Worm (Caenorhabditis elegans) whole organism, young adult: Measurements from ENCODE around the gene F35E8.10.

ENCODE experiments used
- C06A6.2 ChIP-seq: fragments of 200-800 bp; sonication (Bioruptor generic); conservative IDR thresholded peaks from 2 replicates; pipeline ENCODE4 v1.3.6; 2022; ENCODE audit warnings: missing genetic modification characterization, missing compliant biosample characterization
- F55B11.4 ChIP-seq: sonication (generic microtip); optimal IDR thresholded peaks from 2 replicates; lab custom pipeline; 2016; ENCODE audit warnings: missing compliant biosample characterization, missing genetic modification characterization, borderline replicate concordance; ENCODE audit not compliant: insufficient read depth
- K11D2.4 ChIP-seq: fragments of 200-800 bp; sonication (Bioruptor generic); IDR thresholded peaks from 2 replicates; pipeline ENCODE4 v1.3.6; 2022; ENCODE audit warnings: missing genetic modification reagents, missing genetic modification characterization, missing compliant biosample characterization
- ceh-79 ChIP-seq: sonication (generic microtip); optimal IDR thresholded peaks from 2 replicates; lab custom pipeline; 2017; ENCODE audit warnings: mild to moderate bottlenecking, missing genetic modification characterization, missing compliant biosample characterization
- nfya-1 ChIP-seq: sonication (generic microtip); optimal IDR thresholded peaks from 2 replicates; lab custom pipeline; 2017; ENCODE audit warnings: antibody characterized with exemption, missing compliant biosample characterization, missing genetic modification characterization, borderline replicate concordance; ENCODE audit not compliant: insufficient read depth
- snpc-1.3 ChIP-seq: sonication (generic microtip); optimal IDR thresholded peaks from 2 replicates; lab custom pipeline; 2017; ENCODE audit warnings: missing genetic modification characterization, mild to moderate bottlenecking, missing compliant biosample characterization, antibody characterized with exemption, moderate library complexity, missing genotype, missing genetic modification reagents; ENCODE audit not compliant: insufficient read depth
- sptf-2 ChIP-seq: fragments of 200-800 bp; sonication (Bioruptor generic); optimal IDR thresholded peaks from 2 replicates; lab custom pipeline; 2018; ENCODE audit warnings: mild to moderate bottlenecking, missing genetic modification characterization, missing compliant biosample characterization

ce11 chrV:15921102-15921501 is 929 bp upstream of the F35E8.10 start, which contains the start of gene cdr-1:
- TF ChIP-seq sptf-2 (GFP tag; lab: Kevin White, UChicago), result no peak
- no peak for TF ChIP-seq snpc-1.3
- TF ChIP-seq C06A6.2 (GFP tag; lab: Robert Waterston, UW), result no peak
- no peak for TF ChIP-seq ceh-79
- no peak for TF ChIP-seq K11D2.4 (GFP tag; lab: Robert Waterston, UW)
- TF ChIP-seq nfya-1, result no peak
- TF ChIP-seq F55B11.4 (tag; lab: Kevin White, UChicago), result no peak
